Worm (Caenorhabditis elegans) whole organism, L2 larva: Measurements from ENCODE around the gene C26B2.7.

ENCODE experiments used
- C34F6.9 ChIP-seq: fragments of 150-350 bp; optimal IDR thresholded peaks from 2 replicates; lab custom pipeline; 2014; ENCODE audit warnings: missing biosample characterization, missing genetic modification characterization
- F13H6.1 ChIP-seq: sonication (generic microtip); optimal IDR thresholded peaks from 2 replicates; lab custom pipeline; 2016; ENCODE audit warnings: missing genetic modification characterization, missing compliant biosample characterization
- R02D3.7 ChIP-seq: fragments of 150-350 bp; optimal IDR thresholded peaks from 2 replicates; lab custom pipeline; 2014; ENCODE audit warnings: missing biosample characterization, missing genetic modification characterization
- Y55F3AM.14 ChIP-seq: fragments of 200-800 bp; sonication (Bioruptor generic); optimal IDR thresholded peaks from 2 replicates; lab custom pipeline; 2018; ENCODE audit warnings: mild to moderate bottlenecking, missing genetic modification characterization, missing compliant biosample characterization
- alr-1 ChIP-seq: fragments of 150-350 bp; optimal IDR thresholded peaks from 2 replicates; lab custom pipeline; 2014; ENCODE audit warnings: missing biosample characterization, missing genetic modification characterization
- aly-2 ChIP-seq: fragments of 150-350 bp; optimal IDR thresholded peaks from 2 replicates; lab custom pipeline; 2014; ENCODE audit warnings: missing biosample characterization, missing genetic modification characterization
- ama-1 ChIP-seq: fragments of 150-350 bp; optimal IDR thresholded peaks from 2 replicates; lab custom pipeline; 2018; ENCODE audit warnings: inconsistent platforms
- ceh-82 ChIP-seq: fragments of 150-350 bp; optimal IDR thresholded peaks from 2 replicates; lab custom pipeline; 2014; ENCODE audit warnings: missing biosample characterization, missing genetic modification characterization
- crh-2 ChIP-seq: sonication (generic microtip); optimal IDR thresholded peaks from 2 replicates; lab custom pipeline; 2017; ENCODE audit warnings: missing biosample characterization, missing genetic modification characterization
- egl-27 ChIP-seq: sonication (generic microtip); optimal IDR thresholded peaks from 3 replicates; lab custom pipeline; 2017; ENCODE audit warnings: missing biosample characterization, missing genetic modification reagents, missing genetic modification characterization
- elt-1 ChIP-seq: fragments of 150-350 bp; optimal IDR thresholded peaks from 2 replicates; lab custom pipeline; 2014; ENCODE audit warnings: missing biosample characterization, missing genetic modification characterization
- elt-3 ChIP-seq: sonication (generic microtip); optimal IDR thresholded peaks from 2 replicates; lab custom pipeline; 2017; ENCODE audit warnings: missing biosample characterization, missing genetic modification characterization
- fos-1 ChIP-seq: fragments of 150-350 bp; optimal IDR thresholded peaks from 2 replicates; lab custom pipeline; 2014; ENCODE audit warnings: missing biosample characterization, missing genetic modification characterization
- gmeb-1 ChIP-seq: fragments of 150-350 bp; optimal IDR thresholded peaks from 2 replicates; lab custom pipeline; 2014; ENCODE audit warnings: missing biosample characterization, missing genetic modification characterization
- lin-39 ChIP-seq: fragments of 150-350 bp; optimal IDR thresholded peaks from 2 replicates; lab custom pipeline; 2014; ENCODE audit warnings: missing biosample characterization, missing genetic modification reagents, missing genetic modification characterization
- lsy-2 ChIP-seq, 2 experiments: fragments of 150-350 bp in 1 of 2; sonication (generic microtip) in 1 of 2; optimal IDR thresholded peaks; 2 replicates each; lab custom pipeline; 2014 to 2017; ENCODE audit warnings: missing biosample characterization in 2 of 2, missing genetic modification characterization in 2 of 2
- mbf-1 ChIP-seq: sonication (generic microtip); optimal IDR thresholded peaks from 2 replicates; lab custom pipeline; 2017; ENCODE audit warnings: missing biosample characterization, missing genetic modification characterization
- mdl-1 ChIP-seq, 2 experiments: fragments of 150-350 bp in 1 of 2; sonication (generic microtip) in 1 of 2; optimal IDR thresholded peaks; 2 replicates each; lab custom pipeline; 2017; ENCODE audit warnings: missing biosample characterization in 2 of 2, missing genetic modification characterization in 2 of 2
- nhr-10 ChIP-seq: sonication (generic microtip); optimal IDR thresholded peaks from 2 replicates; lab custom pipeline; 2017; ENCODE audit warnings: missing biosample characterization, missing genetic modification characterization
- nhr-11 ChIP-seq: fragments of 150-350 bp; optimal IDR thresholded peaks from 2 replicates; lab custom pipeline; 2014; ENCODE audit warnings: missing biosample characterization, missing genetic modification characterization
- nhr-12 ChIP-seq: fragments of 150-350 bp; optimal IDR thresholded peaks from 2 replicates; lab custom pipeline; 2014; ENCODE audit warnings: missing biosample characterization, missing genetic modification characterization
- nhr-129 ChIP-seq: fragments of 150-350 bp; optimal IDR thresholded peaks from 2 replicates; lab custom pipeline; 2014; ENCODE audit warnings: missing biosample characterization, missing genetic modification characterization
- nhr-237 ChIP-seq: fragments of 150-350 bp; optimal IDR thresholded peaks from 2 replicates; lab custom pipeline; 2014; ENCODE audit warnings: missing biosample characterization, missing genetic modification characterization
- nhr-25 ChIP-seq: fragments of 150-350 bp; sonication (generic microtip); optimal IDR thresholded peaks from 3 replicates; lab custom pipeline; 2014; ENCODE audit warnings: missing biosample characterization, missing genetic modification characterization
- nhr-6 ChIP-seq: fragments of 150-350 bp; optimal IDR thresholded peaks from 2 replicates; lab custom pipeline; 2014; ENCODE audit warnings: missing biosample characterization, missing genetic modification characterization
- nhr-77 ChIP-seq: fragments of 150-350 bp; optimal IDR thresholded peaks from 2 replicates; lab custom pipeline; 2014; ENCODE audit warnings: missing biosample characterization, missing genetic modification characterization
- sem-4 ChIP-seq: fragments of 150-350 bp; optimal IDR thresholded peaks from 2 replicates; lab custom pipeline; 2014; ENCODE audit warnings: missing biosample characterization, missing genetic modification reagents, missing genetic modification characterization
- sma-3 ChIP-seq: sonication (generic microtip); optimal IDR thresholded peaks from 2 replicates; lab custom pipeline; 2016; ENCODE audit warnings: missing genetic modification reagents, missing genetic modification characterization, missing compliant biosample characterization
- snpc-4 ChIP-seq: fragments of 150-350 bp; optimal IDR thresholded peaks from 2 replicates; lab custom pipeline; 2014; ENCODE audit warnings: missing biosample characterization, missing genetic modification characterization
- unc-39 ChIP-seq: fragments of 150-350 bp; optimal IDR thresholded peaks from 2 replicates; lab custom pipeline; 2014; ENCODE audit warnings: missing biosample characterization, missing genetic modification characterization
- unc-55 ChIP-seq: fragments of 150-350 bp; sonication (generic microtip); optimal IDR thresholded peaks from 3 replicates; lab custom pipeline; 2014; ENCODE audit warnings: missing biosample characterization, missing genetic modification reagents, missing genetic modification characterization
- unc-62 ChIP-seq: fragments of 150-350 bp; optimal IDR thresholded peaks from 2 replicates; lab custom pipeline; 2014; ENCODE audit warnings: missing biosample characterization, missing genetic modification reagents, missing genetic modification characterization
- zag-1 ChIP-seq: fragments of 150-350 bp; optimal IDR thresholded peaks from 2 replicates; lab custom pipeline; 2014; ENCODE audit warnings: missing biosample characterization, missing genetic modification characterization
- ztf-1 ChIP-seq: fragments of 200-800 bp; sonication (Bioruptor generic); conservative IDR thresholded peaks from 2 replicates; pipeline ENCODE4 v1.3.6; 2022; ENCODE audit warnings: missing genetic modification characterization, missing compliant biosample characterization
- ztf-11 ChIP-seq: sonication (generic microtip); optimal IDR thresholded peaks from 2 replicates; lab custom pipeline; 2017; ENCODE audit warnings: missing biosample characterization, missing genetic modification characterization

Gene C26B2.7

ce11 chrIV:8000763-8001162 is 15.3 kb upstream of the C26B2.7 start:
- peak; percentile 31 for TF ChIP-seq nhr-25 (tag; lab: Kevin White, UChicago)
- TF ChIP-seq R02D3.7 (tag; lab: Kevin White, UChicago): no peak

- TF ChIP-seq F13H6.1 (tag; lab: Kevin White, UChicago): no peak
- no peak for TF ChIP-seq mdl-1 (tag; optimal IDR thresholded peaks at IDR 0.05; lab: Kevin White, UChicago)
- TF ChIP-seq nhr-10 (tag; lab: Kevin White, UChicago): no peak
- TF ChIP-seq aly-2 (tag; lab: Kevin White, UChicago): no peak
- TF ChIP-seq ama-1 (lab: Kevin White, UChicago): no peak
- no peak for TF ChIP-seq lin-39 (tag; lab: Kevin White, UChicago)
- no peak for TF ChIP-seq unc-55
- no peak for TF ChIP-seq nhr-77
- TF ChIP-seq crh-2: no peak
- no peak for TF ChIP-seq Y55F3AM.14 (GFP tag; lab: Kevin White, UChicago)
- TF ChIP-seq mbf-1 (tag; lab: Kevin White, UChicago): no peak
- no peak for TF ChIP-seq ztf-11
- no peak for TF ChIP-seq elt-1 (tag; lab: Kevin White, UChicago)
- no peak for TF ChIP-seq unc-39 (tag; lab: Kevin White, UChicago)
- no peak for TF ChIP-seq C34F6.9
- TF ChIP-seq ztf-1: no peak
- TF ChIP-seq nhr-12 (tag; lab: Kevin White, UChicago): no peak
- TF ChIP-seq, all 48 proteins: peak for 0
Measured at ce11 chrIV:8004019-8004418, 12.1 kb upstream of the C26B2.7 start, which contains the start of gene rig-4. Gene rig-4 (minus strand): TSS chrIV:8004119.

- TF ChIP-seq R02D3.7 (tag; lab: Kevin White, UChicago) (no peak), fos-1 (tag; lab: Kevin White, UChicago) (peak; percentile 23)
Measured at ce11 chrIV:8005376-8005775, 10.7 kb upstream of the C26B2.7 start.

- TF ChIP-seq zag-1 (tag; lab: Kevin White, UChicago) (no peak), gmeb-1 (tag; lab: Kevin White, UChicago) (no peak), elt-1 (tag; lab: Kevin White, UChicago) (no peak), nhr-11 (tag; lab: Kevin White, UChicago) (no peak), R02D3.7 (tag; lab: Kevin White, UChicago) (no peak), ceh-82 (tag; lab: Kevin White, UChicago) (no peak), alr-1 (tag; lab: Kevin White, UChicago) (no peak), nhr-25 (tag; lab: Kevin White, UChicago) (no peak), snpc-4 (tag; lab: Kevin White, UChicago) (no peak), sem-4 (no peak), nhr-129 (tag; lab: Kevin White, UChicago) (no peak), nhr-6 (no peak), elt-3 (no peak), lsy-2 (tag; optimal IDR thresholded peaks at IDR 0.05; lab: Kevin White, UChicago) (no peak), egl-27 (tag; lab: Kevin White, UChicago) (no peak)
Measured at ce11 chrIV:8006161-8006560, 9.9 kb upstream of the C26B2.7 start.

ce11 chrIV:8007549-8007948 is 8.5 kb upstream of the C26B2.7 start:
- no peak for TF ChIP-seq C34F6.9
- no peak for TF ChIP-seq R02D3.7 (tag; lab: Kevin White, UChicago)
- no peak for TF ChIP-seq nhr-237 (tag; lab: Kevin White, UChicago)
- TF ChIP-seq unc-55: no peak
- no peak for TF ChIP-seq sma-3 (GFP tag; lab: Kevin White, UChicago)
- no peak for TF ChIP-seq lin-39 (tag; lab: Kevin White, UChicago)
- no peak for TF ChIP-seq unc-62 (GFP tag; lab: Kevin White, UChicago)
- no peak for TF ChIP-seq nhr-25 (tag; lab: Kevin White, UChicago)

ce11 chrIV:8008137-8008536 is 7.9 kb upstream of the C26B2.7 start:
- TF ChIP-seq lin-39 (tag; lab: Kevin White, UChicago): no peak
